Worm (Caenorhabditis elegans): ENCODE measurements around the gene F54F2.14.

ce11 chrIII:8770243-8770642 lies 21.1 kb upstream of the F54F2.14 start:
- TF ChIP-seq ets-7 (tag; optimal IDR thresholded peaks at IDR 0.05) (no peak), flt-1 (GFP tag; IDR thresholded peaks at IDR 0.05) (no peak), hnd-1 (tag; optimal IDR thresholded peaks at IDR 0.05) (no peak), ceh-36 (tag; optimal IDR thresholded peaks at IDR 0.05) (no peak), hmg-4 (GFP tag; optimal IDR thresholded peaks at IDR 0.05) (no peak), pes-1 (GFP tag; IDR thresholded peaks at IDR 0.05) (no peak)

Data from whole organism, early embryonic.